Fruit fly (Drosophila melanogaster): Measurements from ENCODE around the gene CG5902.

- TF ChIP-seq psq (optimal IDR thresholded peaks at IDR 0.05), result no peak
- TF ChIP-seq Myc (optimal IDR thresholded peaks at IDR 0.05), result no peak
Observed at dm6 chr3R:23948324-23948465, 38.2 kb upstream of the CG5902 start, which contains the start of gene CG12268.
